Worm (Caenorhabditis elegans): ENCODE measurements around the gene C02F5.5.
A peak's percentile ranks its signal among the peaks of the same experiment; 100 is the strongest.

C02F5.5 gene

DNA sequence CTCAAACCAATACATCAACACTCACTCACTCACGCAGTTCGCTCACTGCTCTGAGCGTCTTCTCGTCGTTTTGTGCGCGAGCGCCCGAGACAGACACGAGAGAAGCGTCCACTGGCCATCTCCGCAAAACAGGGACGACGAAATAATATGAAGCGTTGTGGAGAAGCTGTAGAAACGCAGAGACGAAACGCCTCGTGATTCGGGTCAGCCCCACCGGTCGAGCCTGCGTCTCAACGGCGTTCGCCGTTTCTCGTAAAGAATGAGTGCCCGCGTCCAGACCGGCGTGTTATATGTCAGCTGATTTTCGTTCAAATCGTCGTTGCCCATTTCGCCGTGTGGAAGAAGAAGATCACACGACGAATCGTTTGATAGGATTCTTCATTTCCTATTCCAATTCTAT, 8.5 kb upstream of the C02F5.5 start, which contains the start of gene fbxl-1 (continued):
- TF ChIP-seq ces-1 (GFP tag; optimal IDR thresholded peaks at IDR 0.05), result no peak
- TF ChIP-seq mdl-1 (tag; optimal IDR thresholded peaks at IDR 0.05), result peak in 1 of 2 experiments; percentile 93
- TF ChIP-seq hpl-2 (GFP tag; optimal IDR thresholded peaks at IDR 0.05), result no peak
- TF ChIP-seq snpc-4 (tag; optimal IDR thresholded peaks at IDR 0.05), result peak; percentile 6
- TF ChIP-seq nhr-76 (tag; optimal IDR thresholded peaks at IDR 0.05), result no peak
- TF ChIP-seq lin-14 (GFP tag; optimal IDR thresholded peaks at IDR 0.05), result peak; percentile 99
- no peak for TF ChIP-seq ets-5 (GFP tag; IDR thresholded peaks at IDR 0.05)
- TF ChIP-seq isw-1 (GFP tag; IDR thresholded peaks at IDR 0.05), result peak; percentile 48
- no peak for TF ChIP-seq pag-3 (tag; optimal IDR thresholded peaks at IDR 0.05; ENCODE audit: borderline replicate concordance, insufficient read depth)
- TF ChIP-seq jun-1 (tag; optimal IDR thresholded peaks at IDR 0.05), result peak; percentile 47
- TF ChIP-seq tlp-1 (tag; optimal IDR thresholded peaks at IDR 0.05), result no peak
- TF ChIP-seq sptf-1 (tag; optimal IDR thresholded peaks at IDR 0.05), result no peak
- TF ChIP-seq Y116A8C.19 (tag; optimal IDR thresholded peaks at IDR 0.05; ENCODE audit: borderline replicate concordance), result no peak
- TF ChIP-seq nhr-12 (tag; optimal IDR thresholded peaks at IDR 0.05), result no peak
- TF ChIP-seq zip-4 (GFP tag; optimal IDR thresholded peaks at IDR 0.05), result peak; percentile 9
- TF ChIP-seq C16A3.4 (tag; optimal IDR thresholded peaks at IDR 0.05), result peak; percentile 82
- TF ChIP-seq hlh-17 (GFP tag; optimal IDR thresholded peaks at IDR 0.05; ENCODE audit: borderline replicate concordance), result no peak
- peak; percentile 43 for TF ChIP-seq fos-1 (tag; optimal IDR thresholded peaks at IDR 0.05)
- peak; percentile 68 to 70 for TF ChIP-seq efl-1 (optimal IDR thresholded peaks at IDR 0.05)
- TF ChIP-seq efl-1 (GFP tag; optimal IDR thresholded peaks at IDR 0.05 in 1 of 2), result peak; percentile 48 to 97
- no peak for TF ChIP-seq efl-3 (GFP tag; optimal IDR thresholded peaks at IDR 0.05)
- peak; percentile 71 for TF ChIP-seq nhr-19 (GFP tag; conservative IDR thresholded peaks at IDR 0.05)
- peak; percentile 21 for TF ChIP-seq elt-2 (tag; optimal IDR thresholded peaks at IDR 0.05)
- TF ChIP-seq unc-62 (GFP tag; optimal IDR thresholded peaks at IDR 0.05), result no peak
- peak; percentile 60 for TF ChIP-seq ztf-4 (tag; optimal IDR thresholded peaks at IDR 0.05)
- TF ChIP-seq fkh-10 (GFP tag; optimal IDR thresholded peaks at IDR 0.05), result peak; percentile 21
- TF ChIP-seq ceh-63 (GFP tag; optimal IDR thresholded peaks at IDR 0.05), result peak; percentile 13
- peak; percentile 32 for TF ChIP-seq nhr-90 (tag; optimal IDR thresholded peaks at IDR 0.05; ENCODE audit: poor library complexity)
- peak; percentile 71 for TF ChIP-seq nhr-77 (tag; optimal IDR thresholded peaks at IDR 0.05)
- TF ChIP-seq sup-37 (GFP tag; optimal IDR thresholded peaks at IDR 0.05), result no peak
- no peak for TF ChIP-seq mab-9 (GFP tag; IDR thresholded peaks at IDR 0.05)
- no peak for TF ChIP-seq alr-1 (tag; optimal IDR thresholded peaks at IDR 0.05; ENCODE audit: borderline replicate concordance)
- TF ChIP-seq unc-86 (tag; optimal IDR thresholded peaks at IDR 0.05), result peak; percentile 96
- peak; percentile 88 for TF ChIP-seq nhr-20 (tag; optimal IDR thresholded peaks at IDR 0.05)
- no peak for TF ChIP-seq aly-2 (tag; optimal IDR thresholded peaks at IDR 0.05)
- TF ChIP-seq nhr-85 (tag), result no peak
- TF ChIP-seq mef-2 (tag; optimal IDR thresholded peaks at IDR 0.05), result peak; percentile 58
- TF ChIP-seq egl-13 (tag; optimal IDR thresholded peaks at IDR 0.05), result peak; percentile 76
- TF ChIP-seq ama-1 (optimal IDR thresholded peaks at IDR 0.05), result no peak
- TF ChIP-seq sox-4 (tag; optimal IDR thresholded peaks at IDR 0.05), result peak; percentile 73
- TF ChIP-seq C34B4.2 (tag; optimal IDR thresholded peaks at IDR 0.05), result no peak
- peak; percentile 82 for TF ChIP-seq rnt-1 (tag; optimal IDR thresholded peaks at IDR 0.05)
- TF ChIP-seq ceh-88 (GFP tag; IDR thresholded peaks at IDR 0.05), result peak; percentile 43; the same call in 1 of the 2 replicates

DNA sequence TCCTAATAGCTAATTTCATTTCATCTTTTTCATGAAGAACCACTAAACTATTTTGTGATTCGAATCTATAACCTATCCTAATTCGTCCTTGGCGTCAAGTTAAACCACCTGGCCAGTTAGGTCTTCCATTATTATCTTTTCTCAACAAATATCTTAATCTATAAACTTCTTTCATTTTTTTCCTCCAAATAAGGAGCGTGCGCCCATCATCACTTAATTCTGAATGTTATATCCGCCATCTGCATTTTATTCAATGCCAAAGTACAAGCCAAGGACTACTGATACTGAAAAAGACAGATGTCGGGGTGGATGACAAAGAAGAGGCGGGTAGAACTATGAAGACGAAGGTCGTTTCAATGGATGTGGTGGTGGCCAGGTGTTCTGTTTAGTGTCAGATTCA, 7.1 kb upstream of the C02F5.5 start:
- TF ChIP-seq nhr-71 (tag; optimal IDR thresholded peaks at IDR 0.05), result peak; percentile 16
- no peak for TF ChIP-seq efl-1 (optimal IDR thresholded peaks at IDR 0.05)
- TF ChIP-seq efl-1 (GFP tag; optimal IDR thresholded peaks at IDR 0.05 in 1 of 2), result peak in 1 of 2 experiments; percentile 0
- TF ChIP-seq lsy-2 (tag; optimal IDR thresholded peaks at IDR 0.05), result peak in 1 of 2 experiments; percentile 18
- TF ChIP-seq F16B12.6 (tag; optimal IDR thresholded peaks at IDR 0.05), result no peak
- TF ChIP-seq snu-23 (GFP tag; optimal IDR thresholded peaks at IDR 0.05), result peak; percentile 6
- TF ChIP-seq ceh-90 (tag; optimal IDR thresholded peaks at IDR 0.05), result no peak
- TF ChIP-seq elt-3 (tag; optimal IDR thresholded peaks at IDR 0.05), result peak in 1 of 6 experiments; percentile 39
- no peak for TF ChIP-seq nhr-20 (tag; optimal IDR thresholded peaks at IDR 0.05)
- peak; percentile 79 for TF ChIP-seq nhr-85 (tag)
- peak; percentile 36 for TF ChIP-seq blmp-1 (tag; optimal IDR thresholded peaks at IDR 0.05)
- peak; percentile 63 for TF ChIP-seq lin-14 (GFP tag; optimal IDR thresholded peaks at IDR 0.05)
- TF ChIP-seq mep-1 (tag; optimal IDR thresholded peaks at IDR 0.05), result peak; percentile 56
- peak; percentile 11 for TF ChIP-seq lin-13 (GFP tag; optimal IDR thresholded peaks at IDR 0.05)

All from whole organism, L1 larva.